Worm (Caenorhabditis elegans): ENCODE data around the gene Y38H6A.3.

DNA sequence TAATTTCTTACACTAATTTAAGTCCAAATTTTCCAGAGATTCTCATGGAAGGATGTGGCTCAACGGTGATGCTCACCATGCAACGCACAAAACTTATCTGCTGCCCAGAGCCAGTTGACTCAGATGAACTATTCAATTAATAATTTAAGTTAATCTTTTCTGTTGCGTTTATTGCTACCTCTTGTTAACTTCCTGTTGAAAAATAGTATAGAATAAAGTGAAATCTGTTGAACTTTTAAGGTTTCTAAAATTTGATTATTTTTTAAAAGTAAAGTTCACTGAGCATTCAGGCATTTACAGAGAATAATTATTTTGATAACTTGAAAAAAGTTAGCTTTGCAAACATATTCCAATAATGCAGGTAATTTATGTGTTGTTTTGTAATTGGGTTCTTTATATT lies 31.1 kb downstream of the Y38H6A.3 start:
- TF ChIP-seq unc-62 (GFP tag; optimal IDR thresholded peaks at IDR 0.05) (no peak), ztf-11 (tag; optimal IDR thresholded peaks at IDR 0.05) (no peak), elt-3 (tag; optimal IDR thresholded peaks at IDR 0.05) (no peak), nhr-237 (tag; optimal IDR thresholded peaks at IDR 0.05) (no peak), nhr-12 (tag; optimal IDR thresholded peaks at IDR 0.05) (no peak), lin-39 (tag; optimal IDR thresholded peaks at IDR 0.05) (no peak), fos-1 (tag; optimal IDR thresholded peaks at IDR 0.05) (no peak)

Measured in whole organism, L3 larva.